Worm (Caenorhabditis elegans) whole organism, midembryonic: Measurements from ENCODE around the gene algn-5.

Experiments
- T22C8.4 ChIP-seq: fragments of 200-800 bp; sonication (Bioruptor generic); IDR thresholded peaks from 2 replicates; pipeline ENCODE4 v1.3.6; 2022; ENCODE audit warnings: missing genetic modification characterization, missing compliant biosample characterization
- cog-1 ChIP-seq: sonication (generic microtip); optimal IDR thresholded peaks from 2 replicates; lab custom pipeline; 2016; ENCODE audit warnings: missing genetic modification characterization, missing compliant biosample characterization
- flt-1 ChIP-seq: fragments of 200-800 bp; sonication (Bioruptor generic); IDR thresholded peaks from 2 replicates; pipeline ENCODE4 v1.3.6; 2022; ENCODE audit warnings: missing genetic modification characterization, missing compliant biosample characterization
- klf-2 ChIP-seq: fragments of 200-800 bp; sonication (Bioruptor generic); conservative IDR thresholded peaks from 2 replicates; pipeline ENCODE4 v1.3.6; 2022; ENCODE audit warnings: missing genetic modification reagents, missing genetic modification characterization, missing compliant biosample characterization
- med-1 ChIP-seq: sonication (generic microtip); optimal IDR thresholded peaks from 2 replicates; lab custom pipeline; 2017; ENCODE audit warnings: missing genetic modification characterization, mild to moderate bottlenecking, missing compliant biosample characterization, antibody characterized with exemption, missing genetic modification reagents; ENCODE audit not compliant: insufficient read depth
- ref-1 ChIP-seq: fragments of 200-800 bp; sonication (Bioruptor generic); conservative IDR thresholded peaks from 2 replicates; pipeline ENCODE4 v1.3.6; 2022; ENCODE audit warnings: missing genetic modification reagents, missing genetic modification characterization, missing compliant biosample characterization
- tab-1 ChIP-seq: fragments of 200-800 bp; sonication (Bioruptor generic); IDR thresholded peaks from 2 replicates; pipeline ENCODE4 v1.3.6; 2022; ENCODE audit warnings: missing genetic modification characterization, missing compliant biosample characterization
- ztf-23 ChIP-seq: fragments of 200-800 bp; sonication (Bioruptor generic); IDR thresholded peaks from 2 replicates; pipeline ENCODE4 v1.3.6; 2022; ENCODE audit warnings: missing genetic modification reagents, missing genetic modification characterization, missing compliant biosample characterization
- ztf-29 ChIP-seq: fragments of 200-800 bp; sonication (Bioruptor generic); IDR thresholded peaks from 2 replicates; pipeline ENCODE4 v1.3.6; 2022; ENCODE audit warnings: missing genetic modification reagents, missing genetic modification characterization, missing compliant biosample characterization

DNA sequence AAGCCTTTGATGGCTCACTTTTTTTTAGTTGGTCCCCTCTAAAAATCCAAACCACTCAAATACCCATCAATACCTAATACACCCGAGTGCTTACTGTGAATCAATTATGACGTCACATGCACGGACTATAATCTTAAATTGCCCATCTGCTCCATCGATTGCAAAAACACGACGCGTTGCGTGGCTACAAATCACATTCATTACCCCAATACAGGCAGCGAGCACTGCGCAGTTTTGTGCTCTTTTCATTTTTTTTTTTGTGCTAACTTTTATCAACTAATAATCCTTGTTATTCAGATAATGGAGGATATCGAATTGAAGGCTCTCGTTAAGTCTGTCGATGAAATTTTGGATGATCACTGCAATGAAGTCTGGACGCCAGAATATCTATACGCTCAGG is 35.3 kb upstream of the algn-5 start, which contains the start of gene Y45G5AM.5:
- TF ChIP-seq T22C8.4 (GFP tag; lab: Robert Waterston, UW) (no peak), cog-1 (tag; lab: Kevin White, UChicago) (no peak), flt-1 (no peak), med-1 (no peak), klf-2 (no peak), ref-1 (no peak), ztf-29 (GFP tag; lab: Robert Waterston, UW) (no peak), tab-1 (GFP tag; lab: Robert Waterston, UW) (no peak), ztf-23 (GFP tag; lab: Robert Waterston, UW) (no peak)
